Worm (Caenorhabditis elegans): ENCODE results near the gene C04E7.1.

The C04E7.1 gene

ce11 chrX:353134-353669 lies 4.7 kb upstream of the C04E7.1 start, which contains the start of gene sor-3 (continued):
- no peak for TF ChIP-seq ccch-3 (GFP tag; optimal IDR thresholded peaks at IDR 0.05)
- peak; percentile 82 for TF ChIP-seq madf-10 (tag; optimal IDR thresholded peaks at IDR 0.05)
- peak; percentile 66 for TF ChIP-seq snpc-1.1 (tag; optimal IDR thresholded peaks at IDR 0.05; ENCODE audit: insufficient read depth)
- no peak for TF ChIP-seq lin-54 (GFP tag; optimal IDR thresholded peaks at IDR 0.05)
- TF ChIP-seq Y95B8A.8 (GFP tag; IDR thresholded peaks at IDR 0.05) = no peak
- peak; percentile 57; the same call in 1 of the 2 replicates for TF ChIP-seq C06A6.2 (GFP tag; conservative IDR thresholded peaks at IDR 0.05)
- TF ChIP-seq mel-28 (tag; optimal IDR thresholded peaks at IDR 0.05; ENCODE audit: borderline replicate concordance) = peak; percentile 48
- peak; percentile 64 for TF ChIP-seq chd-7 (tag; optimal IDR thresholded peaks at IDR 0.05)
- TF ChIP-seq lag-1 (GFP tag; IDR thresholded peaks at IDR 0.05) = no peak
- no peak for TF ChIP-seq zim-3 (tag; optimal IDR thresholded peaks at IDR 0.05)
- TF ChIP-seq nhr-179 (tag; optimal IDR thresholded peaks at IDR 0.05) = peak; percentile 35
- peak; percentile 88 for TF ChIP-seq ztf-25 (GFP tag; IDR thresholded peaks at IDR 0.05)
- peak; percentile 39 for TF ChIP-seq ztf-26 (tag; optimal IDR thresholded peaks at IDR 0.05)
- TF ChIP-seq tbx-9 (tag; optimal IDR thresholded peaks at IDR 0.05; ENCODE audit: borderline replicate concordance) = no peak
- TF ChIP-seq pha-4 (tag; optimal IDR thresholded peaks at IDR 0.05) = no peak
- TF ChIP-seq ztf-3 (GFP tag; optimal IDR thresholded peaks at IDR 0.05) = no peak
- TF ChIP-seq bed-1 (GFP tag; IDR thresholded peaks at IDR 0.05) = no peak
- TF ChIP-seq F57A8.1 (GFP tag; optimal IDR thresholded peaks at IDR 0.05) = no peak
- TF ChIP-seq F37B4.10 (GFP tag; IDR thresholded peaks at IDR 0.05) = no peak
- TF ChIP-seq nhr-120 (GFP tag; IDR thresholded peaks at IDR 0.05) = no peak
- TF ChIP-seq Y79H2A.3 (GFP tag; conservative IDR thresholded peaks at IDR 0.05) = no peak
- 0 out of 2 replicates have a peak, but pooled peaks have one; percentile 24 for TF ChIP-seq attf-6 (GFP tag; IDR thresholded peaks at IDR 0.05)
- peak; percentile 17 for TF ChIP-seq gei-17 (GFP tag; optimal IDR thresholded peaks at IDR 0.05)
- no peak for TF ChIP-seq aptf-2 (GFP tag; conservative IDR thresholded peaks at IDR 0.05)
- no peak for TF ChIP-seq atf-7 (tag; optimal IDR thresholded peaks at IDR 0.05)
- peak; percentile 84 for TF ChIP-seq nhr-90 (tag; optimal IDR thresholded peaks at IDR 0.05)
- TF ChIP-seq tlf-1 (GFP tag; optimal IDR thresholded peaks at IDR 0.05) = no peak
- no peak for TF ChIP-seq ztf-22 (GFP tag; optimal IDR thresholded peaks at IDR 0.05)
- no peak for TF ChIP-seq madf-8 (GFP tag; conservative IDR thresholded peaks at IDR 0.05)
- TF ChIP-seq rcor-1 (GFP tag; IDR thresholded peaks at IDR 0.05) = peak; percentile 76
- TF ChIP-seq hlh-26 (GFP tag; conservative IDR thresholded peaks at IDR 0.05) = no peak
- no peak for TF ChIP-seq dpl-1 (GFP tag; optimal IDR thresholded peaks at IDR 0.05)
- TF ChIP-seq F52B5.7 (tag; optimal IDR thresholded peaks at IDR 0.05) = no peak
- TF ChIP-seq hsf-1 (GFP tag; IDR thresholded peaks at IDR 0.05) = no peak
- TF ChIP-seq snpc-4 (GFP tag; optimal IDR thresholded peaks at IDR 0.05) = peak; percentile 62
- TF ChIP-seq snpc-4 (tag; optimal IDR thresholded peaks at IDR 0.05) = no peak
- TF ChIP-seq F39B2.1 (GFP tag; IDR thresholded peaks at IDR 0.05) = no peak
- no peak for TF ChIP-seq madf-3 (GFP tag; IDR thresholded peaks at IDR 0.05)
- no peak for TF ChIP-seq Y53F4B.3 (GFP tag; IDR thresholded peaks at IDR 0.05)
- TF ChIP-seq efl-1 (GFP tag; optimal IDR thresholded peaks at IDR 0.05) = no peak
- TF ChIP-seq F57C9.4 (tag; optimal IDR thresholded peaks at IDR 0.05) = no peak
- TF ChIP-seq ekl-4 (GFP tag; IDR thresholded peaks at IDR 0.05) = peak; percentile 67
- 0 out of 2 replicates have a peak, but pooled peaks have one; percentile 22 for TF ChIP-seq egl-18 (GFP tag; IDR thresholded peaks at IDR 0.05)
- TF ChIP-seq ztf-6 (GFP tag; IDR thresholded peaks at IDR 0.05) = peak; percentile 24; the same call in 1 of the 2 replicates
- peak; percentile 68 for TF ChIP-seq lir-1 (GFP tag; conservative IDR thresholded peaks at IDR 0.05)
- peak; percentile 47 for TF ChIP-seq hlh-12 (tag; optimal IDR thresholded peaks at IDR 0.05)
- peak; percentile 79 for TF ChIP-seq pbrm-1 (GFP tag; IDR thresholded peaks at IDR 0.05)
- peak; percentile 78 for TF ChIP-seq snpc-1.3 (tag; optimal IDR thresholded peaks at IDR 0.05; ENCODE audit: insufficient read depth)
- no peak for TF ChIP-seq B0336.3 (GFP tag; IDR thresholded peaks at IDR 0.05)

Measured in whole organism, young adult.